Worm (Caenorhabditis elegans): Measurements from ENCODE around the gene C47E12.11.

ce11 chrIV:10001748-10002147, 32.5 kb downstream of the C47E12.11 start, which contains the start of gene C47E12.3:
- no peak for TF ChIP-seq pha-4 (tag; optimal IDR thresholded peaks at IDR 0.05)
- TF ChIP-seq unc-39 (tag; optimal IDR thresholded peaks at IDR 0.05) = no peak
- no peak for TF ChIP-seq nhr-23 (tag; optimal IDR thresholded peaks at IDR 0.05)
- no peak for TF ChIP-seq unc-62 (GFP tag; optimal IDR thresholded peaks at IDR 0.05)
- TF ChIP-seq mdl-1 (tag; optimal IDR thresholded peaks at IDR 0.05) = no peak
- TF ChIP-seq ceh-16 (tag; optimal IDR thresholded peaks at IDR 0.05) = no peak
- no peak for TF ChIP-seq ama-1 (optimal IDR thresholded peaks at IDR 0.05)

Measured in whole organism, L3 larva.